Fruit fly (Drosophila melanogaster) whole organism, embryonic: ENCODE results near the gene cass.

ENCODE experiments used
- BtbVII ChIP-seq: fragments of 200-800 bp; sonication (Bioruptor generic); optimal IDR thresholded peaks from 3 replicates; lab custom pipeline; 2017; ENCODE audit warnings: missing biosample characterization, mild to moderate bottlenecking, missing genetic modification characterization
- CG11398 ChIP-seq: fragments of 200-800 bp; sonication (Bioruptor generic); optimal IDR thresholded peaks from 2 replicates; lab custom pipeline; 2016; ENCODE audit warnings: missing biosample characterization, missing genetic modification characterization
- CG12219 ChIP-seq: fragments of 200-800 bp; sonication (Bioruptor generic); optimal IDR thresholded peaks from 3 replicates; lab custom pipeline; 2018; ENCODE audit warnings: missing biosample characterization, mild to moderate bottlenecking, missing genetic modification characterization
- CG12236 ChIP-seq: fragments of 200-800 bp; sonication (Bioruptor generic); optimal IDR thresholded peaks from 2 replicates; lab custom pipeline; 2016; ENCODE audit warnings: missing biosample characterization, missing genetic modification characterization
- CG12769 ChIP-seq: fragments of 200-800 bp; sonication (Bioruptor generic); optimal IDR thresholded peaks from 2 replicates; lab custom pipeline; 2019; ENCODE audit warnings: missing biosample characterization, mild to moderate bottlenecking, missing genetic modification characterization, moderate library complexity
- CG13287 ChIP-seq: fragments of 200-800 bp; sonication (Bioruptor generic); IDR thresholded peaks from 2 replicates; pipeline ENCODE4 v1.3.6; 2022; ENCODE audit warnings: missing biosample characterization, missing genetic modification characterization; ENCODE audit not compliant: partially characterized antibody
- CG13296 ChIP-seq: fragments of 200-800 bp; sonication (Bioruptor generic); optimal IDR thresholded peaks from 3 replicates; lab custom pipeline; 2018; ENCODE audit warnings: missing biosample characterization, mild to moderate bottlenecking, missing genetic modification characterization
- CG15269 ChIP-seq: fragments of 200-800 bp; sonication (Bioruptor generic); optimal IDR thresholded peaks from 2 replicates; lab custom pipeline; 2018; ENCODE audit warnings: missing biosample characterization, mild to moderate bottlenecking, missing genetic modification characterization, moderate library complexity
- CG15696 ChIP-seq: fragments of 200-800 bp; sonication (Bioruptor generic); optimal IDR thresholded peaks from 2 replicates; lab custom pipeline; 2019; ENCODE audit warnings: missing biosample characterization, mild to moderate bottlenecking, missing genetic modification characterization, moderate library complexity
- CG17359 ChIP-seq: fragments of 200-800 bp; sonication (Bioruptor generic); optimal IDR thresholded peaks from 3 replicates; lab custom pipeline; 2018; ENCODE audit warnings: missing biosample characterization, mild to moderate bottlenecking, missing genetic modification characterization, moderate library complexity
- CG17361 ChIP-seq: fragments of 200-800 bp; sonication (Bioruptor generic); IDR thresholded peaks from 3 replicates; pipeline ENCODE4 v1.3.6; 2022; ENCODE audit warnings: missing biosample characterization, missing genetic modification characterization
- CG17568 ChIP-seq: fragments of 200-800 bp; sonication (Bioruptor generic); optimal IDR thresholded peaks from 2 replicates; lab custom pipeline; 2018; ENCODE audit warnings: missing biosample characterization, mild to moderate bottlenecking, missing genetic modification characterization, moderate library complexity
- CG18011 ChIP-seq: fragments of 200-800 bp; sonication (Bioruptor generic); optimal IDR thresholded peaks from 2 replicates; lab custom pipeline; 2017; ENCODE audit warnings: missing biosample characterization, missing genetic modification characterization, mild to moderate bottlenecking, moderate library complexity, missing genotype
- CG18619 ChIP-seq: fragments of 200-800 bp; sonication (Bioruptor generic); optimal IDR thresholded peaks from 3 replicates; lab custom pipeline; 2017; ENCODE audit warnings: missing biosample characterization, mild to moderate bottlenecking, missing genetic modification characterization
- CG30020 ChIP-seq: fragments of 200-800 bp; optimal IDR thresholded peaks from 2 replicates; lab custom pipeline; 2019; ENCODE audit warnings: missing biosample characterization, mild to moderate bottlenecking, missing genetic modification characterization, moderate library complexity
- CG31224 ChIP-seq: fragments of 200-800 bp; sonication (Bioruptor generic); IDR thresholded peaks from 2 replicates; pipeline ENCODE4 v1.3.6; 2022; ENCODE audit warnings: missing biosample characterization, missing genetic modification characterization
- CG31441 ChIP-seq: fragments of 200-800 bp; sonication (Bioruptor generic); IDR thresholded peaks from 2 replicates; pipeline ENCODE4 v1.3.6; 2022; ENCODE audit warnings: missing biosample characterization, missing genetic modification characterization
- CG43689 ChIP-seq: fragments of 200-800 bp; sonication (Bioruptor generic); IDR thresholded peaks from 2 replicates; pipeline ENCODE4 v1.3.6; 2022; ENCODE audit warnings: missing biosample characterization, missing genetic modification characterization
- CG7839 ChIP-seq: fragments of 200-800 bp; sonication (Bioruptor generic); optimal IDR thresholded peaks from 3 replicates; lab custom pipeline; 2018; ENCODE audit warnings: missing biosample characterization, mild to moderate bottlenecking, missing genetic modification characterization, moderate library complexity
- CG7928 ChIP-seq: fragments of 200-800 bp; sonication (Bioruptor generic); optimal IDR thresholded peaks from 2 replicates; lab custom pipeline; 2017; ENCODE audit warnings: missing biosample characterization, mild to moderate bottlenecking, missing genetic modification characterization
- CG8388 ChIP-seq: fragments of 200-800 bp; sonication (Bioruptor generic); optimal IDR thresholded peaks from 2 replicates; lab custom pipeline; 2019; ENCODE audit warnings: missing biosample characterization, mild to moderate bottlenecking, missing genetic modification characterization, moderate library complexity
- CG9215 ChIP-seq: fragments of 200-800 bp; sonication (Bioruptor generic); IDR thresholded peaks from 2 replicates; pipeline ENCODE4 v1.3.6; 2022; ENCODE audit warnings: missing biosample characterization, missing genetic modification characterization
- CG9609 ChIP-seq: fragments of 200-800 bp; sonication (Bioruptor generic); optimal IDR thresholded peaks from 3 replicates; lab custom pipeline; 2016; ENCODE audit warnings: missing biosample characterization, missing genetic modification characterization
- CG9797 ChIP-seq: fragments of 200-800 bp; sonication (Bioruptor generic); optimal IDR thresholded peaks from 3 replicates; lab custom pipeline; 2018; ENCODE audit warnings: missing biosample characterization, mild to moderate bottlenecking, missing genetic modification characterization
- CG9876 ChIP-seq: fragments of 200-800 bp; sonication (Bioruptor generic); optimal IDR thresholded peaks from 2 replicates; lab custom pipeline; 2016; ENCODE audit warnings: missing biosample characterization, missing genetic modification characterization
- CTCF ChIP-seq: fragments of 200-800 bp; sonication (Bioruptor generic); optimal IDR thresholded peaks from 2 replicates; lab custom pipeline; 2017; ENCODE audit warnings: missing biosample characterization, mild to moderate bottlenecking, missing genetic modification characterization, moderate library complexity
- Dfd ChIP-seq, 2 experiments: fragments of >200 bp; optimal IDR thresholded peaks; 2 replicates each; lab custom pipeline; 2017; ENCODE audit warnings: missing biosample characterization in 2 of 2, missing genetic modification characterization in 2 of 2
- Dip2 ChIP-seq: fragments of 200-800 bp; sonication (Bioruptor generic); IDR thresholded peaks from 2 replicates; pipeline ENCODE4 v1.3.6; 2022; ENCODE audit warnings: missing biosample characterization, missing genetic modification characterization
- Ets65A ChIP-seq: fragments of 200-800 bp; sonication (Bioruptor generic); peaks from one replicate; lab custom pipeline; 2016; ENCODE audit warnings: missing biosample characterization, missing genetic modification characterization
- Fer3 ChIP-seq: fragments of 200-800 bp; sonication (Bioruptor generic); optimal IDR thresholded peaks from 2 replicates; lab custom pipeline; 2018; ENCODE audit warnings: missing biosample characterization, mild to moderate bottlenecking, missing genetic modification characterization, moderate library complexity
- HmgZ ChIP-seq: fragments of 200-800 bp; sonication (Bioruptor generic); optimal IDR thresholded peaks from 2 replicates; lab custom pipeline; 2018; ENCODE audit warnings: missing biosample characterization, mild to moderate bottlenecking, missing genetic modification characterization
- Hr3 ChIP-seq: fragments of 200-800 bp; sonication (Bioruptor generic); optimal IDR thresholded peaks from 3 replicates; lab custom pipeline; 2016; ENCODE audit warnings: missing biosample characterization, missing genetic modification characterization
- Ptx1 ChIP-seq: fragments of 200-800 bp; sonication (Bioruptor generic); IDR thresholded peaks from 2 replicates; pipeline ENCODE4 v1.3.6; 2022; ENCODE audit warnings: missing biosample characterization, missing genetic modification characterization
- Side ChIP-seq: fragments of 200-800 bp; sonication (Bioruptor generic); optimal IDR thresholded peaks from 2 replicates; lab custom pipeline; 2016; ENCODE audit warnings: missing biosample characterization, missing genetic modification characterization
- Sox100B ChIP-seq: fragments of 200-800 bp; sonication (Bioruptor generic); optimal IDR thresholded peaks from 3 replicates; lab custom pipeline; 2018; ENCODE audit warnings: missing biosample characterization, mild to moderate bottlenecking, missing genetic modification characterization
- Tbp ChIP-seq: fragments of >200 bp; optimal IDR thresholded peaks from 2 replicates; lab custom pipeline; 2018; ENCODE audit warnings: missing biosample characterization, missing genetic modification characterization
- aop ChIP-seq: fragments of 200-800 bp; sonication (Bioruptor generic); IDR thresholded peaks from 2 replicates; pipeline ENCODE4 v1.3.6; 2022; ENCODE audit warnings: missing biosample characterization, missing genetic modification characterization
- ato ChIP-seq: fragments of 200-800 bp; sonication (Bioruptor generic); IDR thresholded peaks from 2 replicates; pipeline ENCODE4 v1.3.6; 2022; ENCODE audit warnings: missing biosample characterization, missing genetic modification characterization; ENCODE audit not compliant: partially characterized antibody
- br ChIP-seq: fragments of >200 bp; optimal IDR thresholded peaks from 2 replicates; lab custom pipeline; 2017
- cato ChIP-seq: fragments of 200-800 bp; sonication (Bioruptor generic); optimal IDR thresholded peaks from 2 replicates; lab custom pipeline; 2016; ENCODE audit warnings: missing biosample characterization, missing genetic modification characterization, borderline replicate concordance
- gfzf ChIP-seq: fragments of 200-800 bp; sonication (Bioruptor generic); optimal IDR thresholded peaks from 2 replicates; lab custom pipeline; 2016; ENCODE audit warnings: missing biosample characterization, mild to moderate bottlenecking, missing genetic modification characterization, moderate library complexity
- her ChIP-seq: fragments of 200-800 bp; sonication (Bioruptor generic); optimal IDR thresholded peaks from 2 replicates; lab custom pipeline; 2016; ENCODE audit warnings: missing biosample characterization, missing genetic modification characterization
- jumu ChIP-seq: fragments of 200-800 bp; sonication (Bioruptor generic); optimal IDR thresholded peaks from 3 replicates; lab custom pipeline; 2016; ENCODE audit warnings: missing biosample characterization, missing genetic modification characterization
- lbe ChIP-seq: fragments of 200-800 bp; sonication (Bioruptor generic); optimal IDR thresholded peaks from 2 replicates; lab custom pipeline; 2016; ENCODE audit warnings: missing biosample characterization, mild to moderate bottlenecking, missing genetic modification characterization
- mld ChIP-seq: fragments of 200-800 bp; sonication (Bioruptor generic); IDR thresholded peaks from 3 replicates; pipeline ENCODE4 v1.3.6; 2022; ENCODE audit warnings: missing biosample characterization, missing genetic modification characterization; ENCODE audit not compliant: partially characterized antibody
- otp ChIP-seq: fragments of 200-800 bp; sonication (Bioruptor generic); IDR thresholded peaks from 3 replicates; pipeline ENCODE4, ENCODE4 v1.3.6; 2022; ENCODE audit warnings: missing biosample characterization, missing genetic modification characterization
- pnt ChIP-seq: fragments of 200-800 bp; sonication (Bioruptor generic); optimal IDR thresholded peaks from 3 replicates; lab custom pipeline; 2016; ENCODE audit warnings: missing biosample characterization, missing genetic modification characterization
- run ChIP-seq: fragments of 200-800 bp; sonication (Bioruptor generic); optimal IDR thresholded peaks from 3 replicates; lab custom pipeline; 2018; ENCODE audit warnings: missing biosample characterization, mild to moderate bottlenecking, missing genetic modification characterization
- sisA ChIP-seq: fragments of 200-800 bp; sonication (Bioruptor generic); IDR thresholded peaks from 2 replicates; pipeline ENCODE4 v1.3.6; 2022; ENCODE audit warnings: missing biosample characterization, missing genetic modification characterization
- trem ChIP-seq: fragments of 200-800 bp; optimal IDR thresholded peaks from 3 replicates; lab custom pipeline; 2019; ENCODE audit warnings: missing biosample characterization, mild to moderate bottlenecking, missing genetic modification characterization, moderate library complexity
- vvl ChIP-seq: fragments of 200-800 bp; sonication (Bioruptor generic); IDR thresholded peaks from 2 replicates; pipeline ENCODE4 v1.3.6; 2022; ENCODE audit warnings: missing biosample characterization, missing genetic modification characterization
- wor ChIP-seq: fragments of 200-800 bp; sonication (Bioruptor generic); IDR thresholded peaks from 2 replicates; pipeline ENCODE4 v1.3.6; 2022; ENCODE audit warnings: missing biosample characterization, missing genetic modification characterization

cass gene

dm6 chr2L:17484174-17484573, 6.5 kb upstream of the cass start, which contains the start of the genes GCS2beta and CG5131 (continued):
- TF ChIP-seq CG17361 (GFP tag; lab: Robert Waterston, UW) (peak; percentile 90), CG11398 (GFP tag; lab: Kevin White, UChicago) (peak; percentile 92), BtbVII (peak; percentile 73), lbe (GFP tag; lab: Kevin White, UChicago) (no peak), CG7928 (GFP tag; lab: Kevin White, UChicago) (peak; percentile 70), otp (GFP tag; lab: Robert Waterston, UW) (peak; percentile 75; the same call in 2 of the 3 replicates), CG12236 (peak; percentile 82), Fer3 (tag; lab: Kevin White, UChicago) (peak; percentile 91), sisA (GFP tag; lab: Robert Waterston, UW) (peak; percentile 95), CG12219 (GFP tag; lab: Kevin White, UChicago) (peak; percentile 81), CG12769 (peak; percentile 98), Tbp (GFP tag; lab: Kevin White, UChicago) (no peak), CG18011 (peak; percentile 88), br (lab: Kevin White, UChicago) (no peak), CG15269 (tag; lab: Kevin White, UChicago) (peak; percentile 89), her (GFP tag; lab: Kevin White, UChicago) (peak; percentile 92), CG17568 (GFP tag; lab: Kevin White, UChicago) (no peak), gfzf (GFP tag; lab: Kevin White, UChicago) (peak; percentile 49), CG18619 (GFP tag; lab: Kevin White, UChicago) (peak; percentile 88), CG7839 (peak; percentile 89), CG43689 (GFP tag; lab: Robert Waterston, UW) (peak; percentile 72), cato (peak; percentile 89), CG31441 (GFP tag; lab: Robert Waterston, UW) (peak; percentile 81), CG8388 (peak; percentile 82), CG9797 (GFP tag; lab: Kevin White, UChicago) (peak; percentile 61), CG31224 (peak; percentile 87), vvl (GFP tag; lab: Robert Waterston, UW) (peak; percentile 95), mld (peak; percentile 55; the same call in 1 of the 3 replicates), Hr3 (GFP tag; lab: Kevin White, UChicago) (peak; percentile 94), CG13296 (GFP tag; lab: Kevin White, UChicago) (peak; percentile 79), Dip2 (GFP tag; lab: Robert Waterston, UW) (peak; percentile 67), CG9876 (GFP tag; lab: Kevin White, UChicago) (peak; percentile 96), Ets65A (peak; percentile 100), CG30020 (peak; percentile 66), CTCF (GFP tag; lab: Kevin White, UChicago) (peak; percentile 50), wor (GFP tag; lab: Robert Waterston, UW) (peak; percentile 85), Ptx1 (GFP tag; lab: Robert Waterston, UW) (peak; percentile 96), Sox100B (GFP tag; lab: Kevin White, UChicago) (peak; percentile 77), pnt (GFP tag; lab: Kevin White, UChicago) (peak; percentile 97), Dfd (GFP tag; optimal IDR thresholded peaks at IDR 0.05; lab: Kevin White, UChicago) (no peak), CG15696 (tag; lab: Kevin White, UChicago) (peak; percentile 82), CG9609 (peak; percentile 97), CG13287 (GFP tag; lab: Robert Waterston, UW) (peak; percentile 96), HmgZ (tag; lab: Kevin White, UChicago) (peak; percentile 97), Side (GFP tag; lab: Kevin White, UChicago) (peak; percentile 97), run (peak; percentile 52), trem (tag; lab: Kevin White, UChicago) (peak; percentile 90), CG17359 (tag; lab: Kevin White, UChicago) (peak; percentile 88), ato (GFP tag; lab: Robert Waterston, UW) (peak; percentile 75), aop (GFP tag; lab: Robert Waterston, UW) (peak; percentile 65; the same call in 1 of the 2 replicates), jumu (GFP tag; lab: Kevin White, UChicago) (peak; percentile 98), CG9215 (GFP tag; lab: Robert Waterston, UW) (peak; percentile 94)
